Fruit fly (Drosophila melanogaster): ENCODE measurements around the gene CG14285.

Gene CG14285

DNA sequence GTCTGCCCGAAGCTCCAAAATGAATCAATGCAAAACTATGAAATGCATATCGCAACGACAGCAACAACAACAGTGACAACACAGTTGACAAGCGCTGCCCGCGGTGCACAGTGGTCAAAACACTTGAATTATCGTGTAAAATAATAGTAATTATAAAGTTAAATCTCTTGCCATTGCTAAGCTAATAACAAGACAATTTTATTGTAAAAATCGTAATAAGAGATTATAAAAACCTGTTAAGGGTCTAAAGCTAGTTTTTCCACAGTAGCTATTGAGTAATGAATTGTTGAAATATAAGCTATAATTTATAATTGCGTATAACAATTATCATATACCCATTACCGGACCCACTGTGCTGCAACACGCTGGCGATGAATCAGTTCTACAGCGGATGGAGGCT is 48.1 kb downstream of the CG14285 start (continued):
- TF ChIP-seq sens-2 (GFP tag; IDR thresholded peaks at IDR 0.05): peak; percentile 41; the same call in 1 of the 2 replicates
- peak; percentile 19 for TF ChIP-seq oc (tag; optimal IDR thresholded peaks at IDR 0.05)
- TF ChIP-seq CG10321 (GFP tag; IDR thresholded peaks at IDR 0.05): no peak
- peak; percentile 74 for TF ChIP-seq CG7839 (tag; optimal IDR thresholded peaks at IDR 0.05)
- TF ChIP-seq Deaf1 (tag; optimal IDR thresholded peaks at IDR 0.05): no peak
- peak; percentile 52 for TF ChIP-seq wor (GFP tag; IDR thresholded peaks at IDR 0.05)
- TF ChIP-seq Hmx (GFP tag; optimal IDR thresholded peaks at IDR 0.05): no peak
- no peak for TF ChIP-seq MTF-1 (GFP tag; optimal IDR thresholded peaks at IDR 0.05; ENCODE audit: borderline replicate concordance)
- TF ChIP-seq CG11696 (GFP tag; IDR thresholded peaks at IDR 0.05): no peak
- TF ChIP-seq CG11504 (tag; optimal IDR thresholded peaks at IDR 0.05): peak; percentile 76
- TF ChIP-seq CG11398 (GFP tag; optimal IDR thresholded peaks at IDR 0.05): no peak
- TF ChIP-seq Hr3 (GFP tag; optimal IDR thresholded peaks at IDR 0.05): peak; percentile 11
- TF ChIP-seq CG9609 (GFP tag; optimal IDR thresholded peaks at IDR 0.05): no peak
- no peak for TF ChIP-seq yki (optimal IDR thresholded peaks at IDR 0.05)
- TF ChIP-seq CG4707 (GFP tag; optimal IDR thresholded peaks at IDR 0.05): peak; percentile 74
- TF ChIP-seq PHDP (tag; optimal IDR thresholded peaks at IDR 0.05): peak; percentile 62
- TF ChIP-seq disco-r (GFP tag; optimal IDR thresholded peaks at IDR 0.05): no peak
- TF ChIP-seq CG34422 (GFP tag; IDR thresholded peaks at IDR 0.05): peak; percentile 60; the same call in 1 of the 3 replicates
- peak; percentile 63 for TF ChIP-seq CG9727 (GFP tag; optimal IDR thresholded peaks at IDR 0.05)
- no peak for TF ChIP-seq CG11247 (GFP tag; IDR thresholded peaks at IDR 0.05)
- TF ChIP-seq B-H2 (GFP tag; optimal IDR thresholded peaks at IDR 0.05): no peak
- no peak for TF ChIP-seq ind (GFP tag; optimal IDR thresholded peaks at IDR 0.05)
- TF ChIP-seq CG17568 (GFP tag; optimal IDR thresholded peaks at IDR 0.05): no peak
- TF ChIP-seq CTCF (GFP tag; optimal IDR thresholded peaks at IDR 0.05): no peak
- TF ChIP-seq trem (tag; optimal IDR thresholded peaks at IDR 0.05): peak; percentile 40
- no peak for TF ChIP-seq vnd (GFP tag; IDR thresholded peaks at IDR 0.05; ENCODE audit: partially characterized antibody)
- no peak for TF ChIP-seq CG32532 (GFP tag; IDR thresholded peaks at IDR 0.05)
- TF ChIP-seq Hey (tag; optimal IDR thresholded peaks at IDR 0.05): no peak
- TF ChIP-seq Sin3A (optimal IDR thresholded peaks at IDR 0.05): no peak
- TF ChIP-seq CG4730 (GFP tag; IDR thresholded peaks at IDR 0.05): no peak
- no peak for TF ChIP-seq HLH4C (GFP tag; IDR thresholded peaks at IDR 0.05; ENCODE audit: partially characterized antibody)
- no peak for TF ChIP-seq Bgb (GFP tag; IDR thresholded peaks at IDR 0.05; ENCODE audit: partially characterized antibody)
- TF ChIP-seq salm (tag; optimal IDR thresholded peaks at IDR 0.05): no peak
- TF ChIP-seq CG11085 (GFP tag; IDR thresholded peaks at IDR 0.05): no peak
- TF ChIP-seq CG15601 (tag; optimal IDR thresholded peaks at IDR 0.05): peak; percentile 38
- TF ChIP-seq hth (optimal IDR thresholded peaks at IDR 0.05): no peak
- TF ChIP-seq fru (optimal IDR thresholded peaks at IDR 0.05): no peak
- TF ChIP-seq mirr (GFP tag; optimal IDR thresholded peaks at IDR 0.05): no peak
- TF ChIP-seq unc-4 (GFP tag; IDR thresholded peaks at IDR 0.05; ENCODE audit: partially characterized antibody): no peak
- TF ChIP-seq mam (GFP tag; optimal IDR thresholded peaks at IDR 0.05): no peak
- no peak for TF ChIP-seq p53 (GFP tag; optimal IDR thresholded peaks at IDR 0.05)
- no peak for TF ChIP-seq CG17186 (GFP tag; optimal IDR thresholded peaks at IDR 0.05)
- no peak for TF ChIP-seq Scr (GFP tag; IDR thresholded peaks at IDR 0.05; ENCODE audit: partially characterized antibody)
- no peak for TF ChIP-seq usp (GFP tag; optimal IDR thresholded peaks at IDR 0.05)
- TF ChIP-seq lov (optimal IDR thresholded peaks at IDR 0.05): no peak
- no peak for TF ChIP-seq lov (GFP tag; IDR thresholded peaks at IDR 0.05)
- TF ChIP-seq CG10267 (tag; optimal IDR thresholded peaks at IDR 0.05): peak; percentile 47
- no peak for TF ChIP-seq CG7786 (GFP tag; optimal IDR thresholded peaks at IDR 0.05)
- TF ChIP-seq sob (GFP tag; IDR thresholded peaks at IDR 0.05): no peak
- no peak for TF ChIP-seq hbn (GFP tag; IDR thresholded peaks at IDR 0.05; ENCODE audit: partially characterized antibody)
- no peak for TF ChIP-seq D19B (GFP tag; optimal IDR thresholded peaks at IDR 0.05)
- TF ChIP-seq Antp (GFP tag; optimal IDR thresholded peaks at IDR 0.05): no peak
- no peak for TF ChIP-seq trh (GFP tag; optimal IDR thresholded peaks at IDR 0.05)
- peak; percentile 0 for TF ChIP-seq NC2β (GFP tag; optimal IDR thresholded peaks at IDR 0.05)

All from whole organism, embryonic.